Fruit fly (Drosophila melanogaster) whole organism, adult: Measurements from ENCODE around the gene CG31542.

Source experiments
- CG11617 ChIP-seq: fragments of 200-800 bp; sonication (Bioruptor generic); optimal IDR thresholded peaks from 2 replicates; lab custom pipeline; 2017; ENCODE audit warnings: mild to moderate bottlenecking, missing biosample characterization, missing genetic modification reagents, missing genetic modification characterization
- CG33017 ChIP-seq: fragments of 200-800 bp; sonication (Bioruptor generic); optimal IDR thresholded peaks from 2 replicates; lab custom pipeline; 2018; ENCODE audit warnings: missing biosample characterization, mild to moderate bottlenecking, missing genetic modification characterization, moderate library complexity
- CG5204 ChIP-seq: fragments of 200-800 bp; sonication (Bioruptor generic); optimal IDR thresholded peaks from 2 replicates; lab custom pipeline; 2016; ENCODE audit warnings: missing biosample characterization, missing genetic modification characterization
- kay ChIP-seq: fragments of 200-800 bp; sonication (Bioruptor generic); peaks from one replicate; lab custom pipeline; 2016; ENCODE audit warnings: missing biosample characterization, missing genetic modification characterization, borderline replicate concordance
- toe ChIP-seq: fragments of 200-800 bp; sonication (Bioruptor generic); optimal IDR thresholded peaks from 2 replicates; lab custom pipeline; 2016; ENCODE audit warnings: missing biosample characterization, missing genetic modification characterization

dm6 chr3R:5357935-5358414, 11.4 kb upstream of the CG31542 start, which contains the start of gene Prosbeta7:
- TF ChIP-seq CG5204 (GFP tag; lab: Kevin White, UChicago), result no peak
- no peak for TF ChIP-seq CG33017 (tag; lab: Kevin White, UChicago)
- no peak for TF ChIP-seq CG11617 (GFP tag; lab: Kevin White, UChicago)
- no peak for TF ChIP-seq toe (GFP tag; lab: Kevin White, UChicago)
- no peak for TF ChIP-seq kay
